Worm (Caenorhabditis elegans) whole organism, L2 larva: Measurements from ENCODE around the gene dhs-6.

Experiments
- C34F6.9 ChIP-seq: fragments of 150-350 bp; optimal IDR thresholded peaks from 2 replicates; lab custom pipeline; 2014; ENCODE audit warnings: missing biosample characterization, missing genetic modification characterization
- F13H6.1 ChIP-seq: sonication (generic microtip); optimal IDR thresholded peaks from 2 replicates; lab custom pipeline; 2016; ENCODE audit warnings: missing genetic modification characterization, missing compliant biosample characterization
- R02D3.7 ChIP-seq: fragments of 150-350 bp; optimal IDR thresholded peaks from 2 replicates; lab custom pipeline; 2014; ENCODE audit warnings: missing biosample characterization, missing genetic modification characterization
- Y55F3AM.14 ChIP-seq: fragments of 200-800 bp; sonication (Bioruptor generic); optimal IDR thresholded peaks from 2 replicates; lab custom pipeline; 2018; ENCODE audit warnings: mild to moderate bottlenecking, missing genetic modification characterization, missing compliant biosample characterization
- ZK546.5 ChIP-seq: sonication (generic microtip); optimal IDR thresholded peaks from 2 replicates; lab custom pipeline; 2017; ENCODE audit warnings: missing biosample characterization, missing genetic modification characterization
- alr-1 ChIP-seq: fragments of 150-350 bp; optimal IDR thresholded peaks from 2 replicates; lab custom pipeline; 2014; ENCODE audit warnings: missing biosample characterization, missing genetic modification characterization
- aly-2 ChIP-seq: fragments of 150-350 bp; optimal IDR thresholded peaks from 2 replicates; lab custom pipeline; 2014; ENCODE audit warnings: missing biosample characterization, missing genetic modification characterization
- blmp-1 ChIP-seq: sonication (generic microtip); optimal IDR thresholded peaks from 2 replicates; lab custom pipeline; 2017; ENCODE audit warnings: missing genetic modification characterization, mild to moderate bottlenecking, missing compliant biosample characterization, antibody characterized with exemption, moderate library complexity; ENCODE audit not compliant: insufficient read depth
- ceh-16 ChIP-seq: fragments of 150-350 bp; optimal IDR thresholded peaks from 2 replicates; lab custom pipeline; 2014; ENCODE audit warnings: missing biosample characterization, missing genetic modification characterization
- ceh-82 ChIP-seq: fragments of 150-350 bp; optimal IDR thresholded peaks from 2 replicates; lab custom pipeline; 2014; ENCODE audit warnings: missing biosample characterization, missing genetic modification characterization
- crh-2 ChIP-seq: sonication (generic microtip); optimal IDR thresholded peaks from 2 replicates; lab custom pipeline; 2017; ENCODE audit warnings: missing biosample characterization, missing genetic modification characterization
- egl-27 ChIP-seq: sonication (generic microtip); optimal IDR thresholded peaks from 3 replicates; lab custom pipeline; 2017; ENCODE audit warnings: missing biosample characterization, missing genetic modification reagents, missing genetic modification characterization
- elt-1 ChIP-seq: fragments of 150-350 bp; optimal IDR thresholded peaks from 2 replicates; lab custom pipeline; 2014; ENCODE audit warnings: missing biosample characterization, missing genetic modification characterization
- elt-3 ChIP-seq: sonication (generic microtip); optimal IDR thresholded peaks from 2 replicates; lab custom pipeline; 2017; ENCODE audit warnings: missing biosample characterization, missing genetic modification characterization
- fos-1 ChIP-seq: fragments of 150-350 bp; optimal IDR thresholded peaks from 2 replicates; lab custom pipeline; 2014; ENCODE audit warnings: missing biosample characterization, missing genetic modification characterization
- gmeb-1 ChIP-seq: fragments of 150-350 bp; optimal IDR thresholded peaks from 2 replicates; lab custom pipeline; 2014; ENCODE audit warnings: missing biosample characterization, missing genetic modification characterization
- lin-11 ChIP-seq: fragments of 150-350 bp; sonication (generic microtip); optimal IDR thresholded peaks from 2 replicates; lab custom pipeline; 2014; ENCODE audit warnings: missing biosample characterization, missing genetic modification characterization, inconsistent platforms, mixed read lengths
- lin-13 ChIP-seq: fragments of 150-350 bp; optimal IDR thresholded peaks from 2 replicates; lab custom pipeline; 2014; ENCODE audit warnings: missing biosample characterization, missing genetic modification reagents, missing genetic modification characterization
- lin-39 ChIP-seq: fragments of 150-350 bp; optimal IDR thresholded peaks from 2 replicates; lab custom pipeline; 2014; ENCODE audit warnings: missing biosample characterization, missing genetic modification reagents, missing genetic modification characterization
- lsy-2 ChIP-seq, 2 experiments: fragments of 150-350 bp in 1 of 2; sonication (generic microtip) in 1 of 2; optimal IDR thresholded peaks; 2 replicates each; lab custom pipeline; 2014 to 2017; ENCODE audit warnings: missing biosample characterization in 2 of 2, missing genetic modification characterization in 2 of 2
- mab-5 ChIP-seq: fragments of 150-350 bp; optimal IDR thresholded peaks from 2 replicates; lab custom pipeline; 2014; ENCODE audit warnings: missing biosample characterization, missing genetic modification characterization
- nhr-11 ChIP-seq: fragments of 150-350 bp; optimal IDR thresholded peaks from 2 replicates; lab custom pipeline; 2014; ENCODE audit warnings: missing biosample characterization, missing genetic modification characterization
- nhr-129 ChIP-seq: fragments of 150-350 bp; optimal IDR thresholded peaks from 2 replicates; lab custom pipeline; 2014; ENCODE audit warnings: missing biosample characterization, missing genetic modification characterization
- nhr-21 ChIP-seq: fragments of 150-350 bp; optimal IDR thresholded peaks from 2 replicates; lab custom pipeline; 2014; ENCODE audit warnings: missing biosample characterization, missing genetic modification characterization
- nhr-23 ChIP-seq: fragments of 150-350 bp; optimal IDR thresholded peaks from 2 replicates; lab custom pipeline; 2014; ENCODE audit warnings: missing biosample characterization, missing genetic modification reagents, missing genetic modification characterization
- nhr-237 ChIP-seq: fragments of 150-350 bp; optimal IDR thresholded peaks from 2 replicates; lab custom pipeline; 2014; ENCODE audit warnings: missing biosample characterization, missing genetic modification characterization
- nhr-6 ChIP-seq: fragments of 150-350 bp; optimal IDR thresholded peaks from 2 replicates; lab custom pipeline; 2014; ENCODE audit warnings: missing biosample characterization, missing genetic modification characterization
- nhr-77 ChIP-seq: fragments of 150-350 bp; optimal IDR thresholded peaks from 2 replicates; lab custom pipeline; 2014; ENCODE audit warnings: missing biosample characterization, missing genetic modification characterization
- peb-1 ChIP-seq: fragments of 150-350 bp; optimal IDR thresholded peaks from 2 replicates; lab custom pipeline; 2014; ENCODE audit warnings: missing biosample characterization, missing genetic modification characterization
- skn-1 ChIP-seq: sonication (generic microtip); optimal IDR thresholded peaks from 2 replicates; lab custom pipeline; 2017; ENCODE audit warnings: missing biosample characterization, missing genetic modification characterization
- sma-3 ChIP-seq: sonication (generic microtip); optimal IDR thresholded peaks from 2 replicates; lab custom pipeline; 2016; ENCODE audit warnings: missing genetic modification reagents, missing genetic modification characterization, missing compliant biosample characterization
- sma-9 ChIP-seq, 2 experiments: fragments of 150-350 bp in 1 of 2; sonication (generic microtip) in 1 of 2; optimal IDR thresholded peaks; 2 replicates each; lab custom pipeline; 2014 to 2016; ENCODE audit warnings: missing genetic modification characterization in 2 of 2, mild to moderate bottlenecking in 1 of 2, missing biosample characterization in 1 of 2, missing compliant biosample characterization in 1 of 2, missing genetic modification reagents in 1 of 2, moderate library complexity in 1 of 2
- snpc-4 ChIP-seq: fragments of 150-350 bp; optimal IDR thresholded peaks from 2 replicates; lab custom pipeline; 2014; ENCODE audit warnings: missing biosample characterization, missing genetic modification characterization
- unc-39 ChIP-seq: fragments of 150-350 bp; optimal IDR thresholded peaks from 2 replicates; lab custom pipeline; 2014; ENCODE audit warnings: missing biosample characterization, missing genetic modification characterization
- unc-55 ChIP-seq: fragments of 150-350 bp; sonication (generic microtip); optimal IDR thresholded peaks from 3 replicates; lab custom pipeline; 2014; ENCODE audit warnings: missing biosample characterization, missing genetic modification reagents, missing genetic modification characterization
- unc-62 ChIP-seq: fragments of 150-350 bp; optimal IDR thresholded peaks from 2 replicates; lab custom pipeline; 2014; ENCODE audit warnings: missing biosample characterization, missing genetic modification reagents, missing genetic modification characterization
- zag-1 ChIP-seq: fragments of 150-350 bp; optimal IDR thresholded peaks from 2 replicates; lab custom pipeline; 2014; ENCODE audit warnings: missing biosample characterization, missing genetic modification characterization
- ztf-1 ChIP-seq: fragments of 200-800 bp; sonication (Bioruptor generic); conservative IDR thresholded peaks from 2 replicates; pipeline ENCODE4 v1.3.6; 2022; ENCODE audit warnings: missing genetic modification characterization, missing compliant biosample characterization
- ztf-4 ChIP-seq: fragments of 150-350 bp; optimal IDR thresholded peaks from 2 replicates; lab custom pipeline; 2014; ENCODE audit warnings: missing biosample characterization, missing genetic modification characterization

Gene dhs-6

ce11 chrII:5654215-5654614 lies 35.1 kb upstream of the dhs-6 start, which contains the start of gene F59E12.1:
Gene F59E12.1 (plus strand): TSS chrII:5654515.
- TF ChIP-seq aly-2 (tag; lab: Kevin White, UChicago) (no peak), lin-39 (tag; lab: Kevin White, UChicago) (no peak), ztf-4 (tag; lab: Kevin White, UChicago) (no peak), F13H6.1 (no peak), nhr-11 (tag; lab: Kevin White, UChicago) (no peak), egl-27 (no peak), blmp-1 (no peak), mab-5 (no peak), lin-11 (tag; lab: Kevin White, UChicago) (no peak), R02D3.7 (no peak), crh-2 (tag; lab: Kevin White, UChicago) (no peak)

- TF ChIP-seq peb-1 (tag; lab: Kevin White, UChicago) (no peak), zag-1 (tag; lab: Kevin White, UChicago) (no peak), ceh-16 (tag; lab: Kevin White, UChicago) (no peak), gmeb-1 (tag; lab: Kevin White, UChicago) (no peak), sma-9 (GFP tag; optimal IDR thresholded peaks at IDR 0.05; lab: Kevin White, UChicago) (no peak), sma-9 (tag; optimal IDR thresholded peaks at IDR 0.05; lab: Kevin White, UChicago) (no peak), nhr-21 (tag; lab: Kevin White, UChicago) (no peak), alr-1 (tag; lab: Kevin White, UChicago) (no peak), nhr-6 (tag; lab: Kevin White, UChicago) (no peak), blmp-1 (no peak), unc-39 (no peak), F13H6.1 (no peak)
Observed at ce11 chrII:5652334-5652733, 33.2 kb upstream of the dhs-6 start, which contains the start of gene bli-2. Gene bli-2 (minus strand): TSS chrII:5652434.

ce11 chrII:5651426-5651825 lies 32.3 kb upstream of the dhs-6 start:
- no peak for TF ChIP-seq nhr-77 (tag; lab: Kevin White, UChicago)
- no peak for TF ChIP-seq lin-39 (tag; lab: Kevin White, UChicago)
- TF ChIP-seq aly-2 (tag; lab: Kevin White, UChicago): no peak
- no peak for TF ChIP-seq Y55F3AM.14 (GFP tag; lab: Kevin White, UChicago)
- no peak for TF ChIP-seq skn-1
- no peak for TF ChIP-seq nhr-237
- TF ChIP-seq egl-27: no peak
- no peak for TF ChIP-seq lsy-2 (tag; optimal IDR thresholded peaks at IDR 0.05; lab: Kevin White, UChicago)
- no peak for TF ChIP-seq unc-62 (GFP tag; lab: Kevin White, UChicago)
- no peak for TF ChIP-seq unc-55
- no peak for TF ChIP-seq ceh-82
- no peak for TF ChIP-seq unc-39
- TF ChIP-seq ZK546.5 (tag; lab: Kevin White, UChicago): no peak
- TF ChIP-seq elt-3: no peak

ce11 chrII:5649236-5650004 lies 30.3 kb upstream of the dhs-6 start, which contains the start of the genes sam-4, F59E12.17 and zyg-1:
Gene sam-4 (minus strand): TSS chrII:5649286.
Gene F59E12.17 (minus strand): TSS chrII:5649470.
Gene zyg-1 (plus strand): TSS chrII:5649748.
- TF ChIP-seq snpc-4: peak; percentile 20
- peak in 1 of 2 experiments; percentile 81 for TF ChIP-seq lsy-2 (tag; optimal IDR thresholded peaks at IDR 0.05; lab: Kevin White, UChicago)
- TF ChIP-seq fos-1 (tag; lab: Kevin White, UChicago): peak; percentile 41
- TF ChIP-seq unc-55: peak; percentile 93
- TF ChIP-seq gmeb-1 (tag; lab: Kevin White, UChicago): peak; percentile 53
- no peak for TF ChIP-seq R02D3.7
- TF ChIP-seq lin-13: no peak
- TF ChIP-seq nhr-129 (tag; lab: Kevin White, UChicago): peak; percentile 78
- TF ChIP-seq crh-2 (tag; lab: Kevin White, UChicago): peak; percentile 56
- TF ChIP-seq ztf-1 (GFP tag; lab: Robert Waterston, UW): no peak
- TF ChIP-seq elt-1: no peak
- TF ChIP-seq C34F6.9 (tag; lab: Kevin White, UChicago): peak; percentile 84
- no peak for TF ChIP-seq sma-9 (GFP tag; optimal IDR thresholded peaks at IDR 0.05; lab: Kevin White, UChicago)
- no peak for TF ChIP-seq sma-9 (tag; optimal IDR thresholded peaks at IDR 0.05; lab: Kevin White, UChicago)
- peak; percentile 20 for TF ChIP-seq F13H6.1
- peak; percentile 42 for TF ChIP-seq sma-3 (GFP tag; lab: Kevin White, UChicago)
- no peak for TF ChIP-seq nhr-23
- no peak for TF ChIP-seq nhr-237
- TF ChIP-seq Y55F3AM.14 (GFP tag; lab: Kevin White, UChicago): no peak
- no peak for TF ChIP-seq egl-27
